Fruit fly (Drosophila melanogaster) whole organism, pupa: ENCODE results near the gene CG32259.

Source experiments
- CG10348 ChIP-seq: fragments of 200-800 bp; sonication (Bioruptor generic); IDR thresholded peaks from 2 replicates; pipeline ENCODE4 v1.3.6; 2022; ENCODE audit warnings: missing biosample characterization, missing genetic modification characterization
- CG32121 ChIP-seq: fragments of 200-800 bp; sonication (Bioruptor generic); IDR thresholded peaks from 2 replicates; pipeline ENCODE4 v1.3.6; 2022; ENCODE audit warnings: missing biosample characterization, missing genetic modification characterization
- CG34367 ChIP-seq: fragments of 200-800 bp; sonication (Bioruptor generic); optimal IDR thresholded peaks from 2 replicates; lab custom pipeline; 2018; ENCODE audit warnings: missing biosample characterization, mild to moderate bottlenecking, missing genetic modification characterization
- CG8301 ChIP-seq: fragments of 200-800 bp; sonication (Bioruptor generic); optimal IDR thresholded peaks from 2 replicates; lab custom pipeline; 2018; ENCODE audit warnings: missing biosample characterization, mild to moderate bottlenecking, missing genetic modification characterization
- CG9948 ChIP-seq: fragments of 200-800 bp; sonication (Bioruptor generic); optimal IDR thresholded peaks from 2 replicates; lab custom pipeline; 2018; ENCODE audit warnings: missing biosample characterization, mild to moderate bottlenecking, missing genetic modification characterization, moderate library complexity
- D1 ChIP-seq: fragments of 200-800 bp; sonication (Bioruptor generic); optimal IDR thresholded peaks from 2 replicates; lab custom pipeline; 2018; ENCODE audit warnings: missing biosample characterization, mild to moderate bottlenecking, missing genetic modification characterization, moderate library complexity
- EcR ChIP-seq: fragments of 200-800 bp; sonication (Bioruptor generic); optimal IDR thresholded peaks from 3 replicates; lab custom pipeline; 2019; ENCODE audit warnings: missing biosample characterization, missing genetic modification characterization, mild to moderate bottlenecking, moderate library complexity, missing genetic modification reagents
- Ets98B ChIP-seq: fragments of 200-800 bp; sonication (Bioruptor generic); IDR thresholded peaks from 2 replicates; pipeline ENCODE4 v1.3.6; 2022; ENCODE audit warnings: missing biosample characterization, missing genetic modification characterization
- Pif1A ChIP-seq: fragments of 200-800 bp; sonication (Bioruptor generic); optimal IDR thresholded peaks from 3 replicates; lab custom pipeline; 2016; ENCODE audit warnings: missing biosample characterization, missing genetic modification characterization
- Pif1B ChIP-seq: fragments of 200-800 bp; sonication (Bioruptor generic); optimal IDR thresholded peaks from 3 replicates; lab custom pipeline; 2016; ENCODE audit warnings: missing biosample characterization, missing genetic modification characterization
- Snoo ChIP-seq: fragments of 200-800 bp; sonication (Bioruptor generic); optimal IDR thresholded peaks from 3 replicates; lab custom pipeline; 2017; ENCODE audit warnings: missing biosample characterization, mild to moderate bottlenecking, missing genetic modification characterization, inconsistent platforms
- fd96Ca ChIP-seq: fragments of 200-800 bp; sonication (Bioruptor generic); IDR thresholded peaks from 3 replicates; pipeline ENCODE4 v1.3.6; 2022; ENCODE audit warnings: missing biosample characterization, missing genetic modification characterization
- gl ChIP-seq: fragments of 200-800 bp; sonication (Bioruptor generic); optimal IDR thresholded peaks from 2 replicates; lab custom pipeline; 2018; ENCODE audit warnings: missing biosample characterization, mild to moderate bottlenecking, missing genetic modification characterization
- rn ChIP-seq: fragments of 200-800 bp; sonication (Bioruptor generic); IDR thresholded peaks from 2 replicates; pipeline ENCODE4 v1.3.6; 2022; ENCODE audit warnings: missing biosample characterization, missing genetic modification characterization

dm6 chr3L:4059293-4059820, 9.8 kb upstream of the CG32259 start, which contains the start of gene Ugt305A1:
- TF ChIP-seq EcR (GFP tag; lab: Kevin White, UChicago) (no peak), gl (tag; lab: Kevin White, UChicago) (no peak), Snoo (tag; lab: Kevin White, UChicago) (no peak), rn (GFP tag; lab: Robert Waterston, UW) (no peak), CG34367 (tag; lab: Kevin White, UChicago) (no peak), Pif1A (no peak), CG9948 (tag; lab: Kevin White, UChicago) (no peak), D1 (tag; lab: Kevin White, UChicago) (no peak), CG10348 (GFP tag; lab: Robert Waterston, UW) (no peak), fd96Ca (GFP tag; lab: Robert Waterston, UW) (no peak), CG8301 (tag; lab: Kevin White, UChicago) (no peak), CG32121 (GFP tag; lab: Robert Waterston, UW) (no peak), Ets98B (GFP tag; lab: Robert Waterston, UW) (no peak), Pif1B (GFP tag; lab: Kevin White, UChicago) (no peak)
